Worm (Caenorhabditis elegans) whole organism, L3 larva: ENCODE results near the gene nduf-2.2.

Experiments used
- R02D3.7 ChIP-seq: fragments of 150-350 bp; optimal IDR thresholded peaks from 2 replicates; lab custom pipeline; 2014; ENCODE audit warnings: missing biosample characterization, missing genetic modification characterization
- ZK546.5 ChIP-seq: sonication (generic microtip); optimal IDR thresholded peaks from 2 replicates; lab custom pipeline; 2017; ENCODE audit warnings: missing biosample characterization, missing genetic modification characterization
- aly-2 ChIP-seq: fragments of 150-350 bp; optimal IDR thresholded peaks from 2 replicates; lab custom pipeline; 2014; ENCODE audit warnings: missing biosample characterization, missing genetic modification characterization
- ama-1 ChIP-seq: fragments of 150-350 bp; optimal IDR thresholded peaks from 2 replicates; lab custom pipeline; 2018
- ceh-16 ChIP-seq: sonication (generic microtip); optimal IDR thresholded peaks from 2 replicates; lab custom pipeline; 2017; ENCODE audit warnings: missing biosample characterization, missing genetic modification characterization
- ceh-28 ChIP-seq: fragments of 150-350 bp; optimal IDR thresholded peaks from 2 replicates; lab custom pipeline; 2014; ENCODE audit warnings: missing biosample characterization, missing genetic modification reagents, missing genetic modification characterization
- ceh-82 ChIP-seq: fragments of 150-350 bp; optimal IDR thresholded peaks from 2 replicates; lab custom pipeline; 2014; ENCODE audit warnings: missing biosample characterization, missing genetic modification characterization
- ceh-9 ChIP-seq: sonication (generic microtip); optimal IDR thresholded peaks from 2 replicates; lab custom pipeline; 2018; ENCODE audit warnings: missing biosample characterization, missing genetic modification characterization
- daf-12 ChIP-seq: fragments of 150-350 bp; optimal IDR thresholded peaks from 2 replicates; lab custom pipeline; 2014; ENCODE audit warnings: missing biosample characterization, missing genetic modification reagents, missing genetic modification characterization
- egl-27 ChIP-seq: sonication (generic microtip); optimal IDR thresholded peaks from 4 replicates; lab custom pipeline; 2017; ENCODE audit warnings: missing biosample characterization, missing genetic modification reagents, missing genetic modification characterization
- egl-5 ChIP-seq: fragments of 150-350 bp; optimal IDR thresholded peaks from 2 replicates; lab custom pipeline; 2017; ENCODE audit warnings: missing biosample characterization, missing genetic modification reagents, missing genetic modification characterization, inconsistent platforms
- elt-1 ChIP-seq: fragments of 150-350 bp; optimal IDR thresholded peaks from 2 replicates; lab custom pipeline; 2014; ENCODE audit warnings: missing biosample characterization, missing genetic modification characterization
- elt-2 ChIP-seq: sonication (generic microtip); optimal IDR thresholded peaks from 2 replicates; lab custom pipeline; 2016; ENCODE audit warnings: missing genetic modification reagents, mild to moderate bottlenecking, missing genetic modification characterization, missing compliant biosample characterization
- elt-3 ChIP-seq, 3 experiments: fragments of 150-350 bp in 1 of 3; sonication (generic microtip) in 2 of 3; optimal IDR thresholded peaks; 2 replicates in 2 of 3; 4 replicates in 1 of 3; lab custom pipeline; 2014 to 2017; ENCODE audit warnings: missing biosample characterization in 3 of 3, missing genetic modification characterization in 3 of 3
- eor-1 ChIP-seq, 2 experiments: fragments of 150-350 bp; optimal IDR thresholded peaks; 2 replicates each; lab custom pipeline; 2014 to 2018; ENCODE audit warnings: missing biosample characterization in 2 of 2, missing genetic modification characterization in 2 of 2
- fkh-10 ChIP-seq: sonication (generic microtip); optimal IDR thresholded peaks from 2 replicates; lab custom pipeline; 2017; ENCODE audit warnings: missing biosample characterization, missing genetic modification reagents, missing genetic modification characterization
- fkh-2 ChIP-seq: fragments of 150-350 bp; optimal IDR thresholded peaks from 2 replicates; lab custom pipeline; 2014; ENCODE audit warnings: missing biosample characterization, missing genetic modification reagents, missing genetic modification characterization
- fos-1 ChIP-seq: fragments of 150-350 bp; optimal IDR thresholded peaks from 2 replicates; lab custom pipeline; 2014; ENCODE audit warnings: missing biosample characterization, missing genetic modification characterization
- hmg-11 ChIP-seq: sonication (generic microtip); optimal IDR thresholded peaks from 2 replicates; lab custom pipeline; 2016; ENCODE audit warnings: missing genetic modification characterization, missing compliant biosample characterization
- jun-1 ChIP-seq: fragments of 150-350 bp; optimal IDR thresholded peaks from 2 replicates; lab custom pipeline; 2014; ENCODE audit warnings: missing biosample characterization, missing genetic modification reagents, missing genetic modification characterization
- lin-15B ChIP-seq: fragments of 150-350 bp; optimal IDR thresholded peaks from 2 replicates; lab custom pipeline; 2014; ENCODE audit warnings: missing biosample characterization, missing genetic modification characterization
- lin-39 ChIP-seq: fragments of 150-350 bp; optimal IDR thresholded peaks from 2 replicates; lab custom pipeline; 2018; ENCODE audit warnings: missing biosample characterization, missing genetic modification reagents, missing genetic modification characterization
- lsy-12 ChIP-seq: sonication (generic microtip); optimal IDR thresholded peaks from 2 replicates; lab custom pipeline; 2016; ENCODE audit warnings: mild to moderate bottlenecking, missing genetic modification characterization, missing compliant biosample characterization
- mdl-1 ChIP-seq: fragments of 150-350 bp; optimal IDR thresholded peaks from 2 replicates; lab custom pipeline; 2014; ENCODE audit warnings: missing biosample characterization, missing genetic modification characterization
- mml-1 ChIP-seq: fragments of 150-350 bp; sonication (generic microtip); optimal IDR thresholded peaks from 3 replicates; lab custom pipeline; 2014; ENCODE audit warnings: missing biosample characterization, missing genetic modification characterization
- nfya-1 ChIP-seq: sonication (generic microtip); optimal IDR thresholded peaks from 2 replicates; lab custom pipeline; 2017; ENCODE audit warnings: missing genetic modification characterization, mild to moderate bottlenecking, missing compliant biosample characterization, antibody characterized with exemption, moderate library complexity; ENCODE audit not compliant: insufficient read depth
- nhr-11 ChIP-seq: fragments of 150-350 bp; optimal IDR thresholded peaks from 2 replicates; lab custom pipeline; 2014; ENCODE audit warnings: missing biosample characterization, missing genetic modification characterization
- nhr-12 ChIP-seq: fragments of 150-350 bp; optimal IDR thresholded peaks from 2 replicates; lab custom pipeline; 2014; ENCODE audit warnings: missing biosample characterization, missing genetic modification characterization
- nhr-23 ChIP-seq: fragments of 150-350 bp; optimal IDR thresholded peaks from 2 replicates; lab custom pipeline; 2014; ENCODE audit warnings: missing biosample characterization, missing genetic modification reagents, missing genetic modification characterization
- nhr-237 ChIP-seq: fragments of 150-350 bp; optimal IDR thresholded peaks from 2 replicates; lab custom pipeline; 2014; ENCODE audit warnings: missing biosample characterization, missing genetic modification characterization
- nhr-25 ChIP-seq: sonication (generic microtip); optimal IDR thresholded peaks from 2 replicates; lab custom pipeline; 2017; ENCODE audit warnings: missing biosample characterization, missing genetic modification characterization
- nhr-28 ChIP-seq: fragments of 150-350 bp; optimal IDR thresholded peaks from 2 replicates; lab custom pipeline; 2014; ENCODE audit warnings: missing biosample characterization, missing genetic modification characterization
- nhr-43 ChIP-seq: sonication (generic microtip); optimal IDR thresholded peaks from 2 replicates; lab custom pipeline; 2016; ENCODE audit warnings: mild to moderate bottlenecking, missing genetic modification characterization, missing compliant biosample characterization; ENCODE audit not compliant: poor library complexity, severe bottlenecking
- nhr-67 ChIP-seq: fragments of 150-350 bp; optimal IDR thresholded peaks from 2 replicates; lab custom pipeline; 2014; ENCODE audit warnings: missing biosample characterization, missing genetic modification characterization
- nhr-76 ChIP-seq: fragments of 150-350 bp; sonication (generic microtip); optimal IDR thresholded peaks from 5 replicates; lab custom pipeline; 2014; ENCODE audit warnings: missing biosample characterization, missing genetic modification characterization
- nhr-77 ChIP-seq: fragments of 150-350 bp; optimal IDR thresholded peaks from 2 replicates; lab custom pipeline; 2014; ENCODE audit warnings: missing biosample characterization, missing genetic modification characterization
- pha-4 ChIP-seq: fragments of 150-350 bp; optimal IDR thresholded peaks from 2 replicates; lab custom pipeline; 2014; ENCODE audit warnings: missing biosample characterization, missing genetic modification reagents, missing genetic modification characterization
- pqm-1 ChIP-seq: fragments of 150-350 bp; optimal IDR thresholded peaks from 2 replicates; lab custom pipeline; 2017; ENCODE audit warnings: missing biosample characterization, missing genetic modification characterization, inconsistent platforms
- sea-2 ChIP-seq: fragments of 150-350 bp; sonication (generic microtip); optimal IDR thresholded peaks from 4 replicates; lab custom pipeline; 2014; ENCODE audit warnings: missing biosample characterization, missing genetic modification reagents, missing genetic modification characterization
- skn-1 ChIP-seq: fragments of 150-350 bp; optimal IDR thresholded peaks from 2 replicates; lab custom pipeline; 2014; ENCODE audit warnings: missing biosample characterization, missing genetic modification characterization
- snpc-4 ChIP-seq: fragments of 150-350 bp; optimal IDR thresholded peaks from 2 replicates; lab custom pipeline; 2014; ENCODE audit warnings: missing biosample characterization, missing genetic modification characterization
- tbx-2 ChIP-seq: sonication (generic microtip); optimal IDR thresholded peaks from 2 replicates; lab custom pipeline; 2016; ENCODE audit warnings: mild to moderate bottlenecking, missing genetic modification characterization, missing compliant biosample characterization
- unc-39 ChIP-seq: sonication (generic microtip); optimal IDR thresholded peaks from 4 replicates; lab custom pipeline; 2017; ENCODE audit warnings: missing biosample characterization, missing genetic modification characterization
- unc-62 ChIP-seq: fragments of 150-350 bp; sonication (generic microtip); optimal IDR thresholded peaks from 4 replicates; lab custom pipeline; 2014; ENCODE audit warnings: missing biosample characterization, missing genetic modification reagents, missing genetic modification characterization
- zag-1 ChIP-seq: fragments of 150-350 bp; optimal IDR thresholded peaks from 2 replicates; lab custom pipeline; 2014; ENCODE audit warnings: missing biosample characterization, missing genetic modification characterization
- ztf-11 ChIP-seq: fragments of 150-350 bp; optimal IDR thresholded peaks from 2 replicates; lab custom pipeline; 2014; ENCODE audit warnings: missing biosample characterization, missing genetic modification characterization
- ztf-4 ChIP-seq: fragments of 150-350 bp; optimal IDR thresholded peaks from 2 replicates; lab custom pipeline; 2014; ENCODE audit warnings: missing biosample characterization, missing genetic modification characterization

Gene nduf-2.2

DNA sequence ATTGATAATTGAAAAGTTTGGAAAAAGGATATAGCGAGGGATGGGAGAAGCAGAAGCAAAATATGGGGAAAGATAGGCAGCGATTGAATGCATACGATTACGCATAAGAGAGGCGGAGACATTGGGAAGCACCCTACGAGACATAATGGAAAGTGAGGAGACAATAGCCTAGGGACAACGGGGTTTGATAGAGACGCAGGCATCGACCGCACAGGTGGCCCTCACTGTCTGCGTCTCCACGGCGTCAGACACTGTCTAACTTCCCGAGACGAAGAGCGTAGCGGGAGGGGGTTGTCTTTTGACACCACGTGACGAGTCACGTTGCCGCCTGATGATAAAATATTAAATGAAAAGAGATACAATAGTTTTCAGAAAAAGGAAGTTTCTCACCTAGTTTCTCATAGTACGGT, 44.0 kb upstream of the nduf-2.2 start:
- peak; percentile 63 for TF ChIP-seq egl-27 (tag; lab: Kevin White, UChicago)
- TF ChIP-seq ZK546.5 (tag; lab: Kevin White, UChicago): no peak
- no peak for TF ChIP-seq egl-5 (tag; lab: Kevin White, UChicago)
- no peak for TF ChIP-seq fos-1
- no peak for TF ChIP-seq fkh-10 (GFP tag; lab: Kevin White, UChicago)
- TF ChIP-seq skn-1 (tag; lab: Kevin White, UChicago): peak; percentile 76
- no peak for TF ChIP-seq aly-2 (tag; lab: Kevin White, UChicago)
- TF ChIP-seq nhr-237 (tag; lab: Kevin White, UChicago): no peak
- peak; percentile 9 for TF ChIP-seq elt-1 (tag; lab: Kevin White, UChicago)
- TF ChIP-seq nhr-28 (tag; lab: Kevin White, UChicago): no peak
- no peak for TF ChIP-seq mml-1 (tag; lab: Kevin White, UChicago)
- TF ChIP-seq lin-15B (tag; lab: Kevin White, UChicago): peak; percentile 50
- TF ChIP-seq hmg-11 (tag; lab: Kevin White, UChicago): peak; percentile 66
- peak; percentile 78 for TF ChIP-seq nfya-1 (tag; lab: Kevin White, UChicago)
- TF ChIP-seq nhr-12: no peak
- TF ChIP-seq sea-2: no peak
- TF ChIP-seq elt-3 (tag; optimal IDR thresholded peaks at IDR 0.05; lab: Kevin White, UChicago): peak in 2 of 3 experiments; percentile 19 to 34
- TF ChIP-seq snpc-4: peak; percentile 35
- TF ChIP-seq eor-1 (tag; optimal IDR thresholded peaks at IDR 0.05; lab: Kevin White, UChicago): peak in 1 of 2 experiments; percentile 21
- peak; percentile 53 for TF ChIP-seq unc-62 (GFP tag; lab: Kevin White, UChicago)
- peak; percentile 22 for TF ChIP-seq ceh-82
- TF ChIP-seq lsy-12 (tag; lab: Kevin White, UChicago): peak; percentile 88
- peak; percentile 79 for TF ChIP-seq lin-39 (tag; lab: Kevin White, UChicago)
- TF ChIP-seq zag-1 (tag; lab: Kevin White, UChicago): no peak
- TF ChIP-seq jun-1 (tag; lab: Kevin White, UChicago): peak; percentile 88
- TF ChIP-seq nhr-43 (tag; lab: Kevin White, UChicago): peak; percentile 96
- peak; percentile 65 for TF ChIP-seq R02D3.7 (tag; lab: Kevin White, UChicago)
- peak; percentile 97 for TF ChIP-seq nhr-23
- TF ChIP-seq ztf-4 (tag; lab: Kevin White, UChicago): no peak
- peak; percentile 79 for TF ChIP-seq tbx-2 (tag; lab: Kevin White, UChicago)
- TF ChIP-seq nhr-25 (tag; lab: Kevin White, UChicago): peak; percentile 92
- peak; percentile 75 for TF ChIP-seq ama-1
- TF ChIP-seq ceh-28 (tag; lab: Kevin White, UChicago): peak; percentile 68
- TF ChIP-seq fkh-2 (tag; lab: Kevin White, UChicago): no peak
- peak; percentile 60 for TF ChIP-seq pha-4 (tag; lab: Kevin White, UChicago)
- TF ChIP-seq pqm-1 (tag; lab: Kevin White, UChicago): peak; percentile 67
- no peak for TF ChIP-seq nhr-76 (tag; lab: Kevin White, UChicago)
- peak; percentile 30 for TF ChIP-seq nhr-11
- no peak for TF ChIP-seq daf-12
- peak; percentile 95 for TF ChIP-seq mdl-1 (tag; lab: Kevin White, UChicago)
- no peak for TF ChIP-seq unc-39 (tag; lab: Kevin White, UChicago)
- peak; percentile 92 for TF ChIP-seq elt-2 (tag; lab: Kevin White, UChicago)
- TF ChIP-seq ceh-16: no peak
- TF ChIP-seq ceh-9 (tag; lab: Kevin White, UChicago): no peak
- peak; percentile 30 for TF ChIP-seq nhr-77 (tag; lab: Kevin White, UChicago)
- TF ChIP-seq nhr-67 (tag; lab: Kevin White, UChicago): no peak
- no peak for TF ChIP-seq ztf-11
